Fruit fly (Drosophila melanogaster) whole organism, pupa: ENCODE measurements around the gene CG6974.
A peak's percentile ranks its signal among the peaks of the same experiment; 100 is the strongest.

Source experiments
- CG10348 ChIP-seq: fragments of 200-800 bp; sonication (Bioruptor generic); IDR thresholded peaks from 2 replicates; pipeline ENCODE4 v1.3.6; 2022; ENCODE audit warnings: missing biosample characterization, missing genetic modification characterization
- CG12605 ChIP-seq: fragments of 200-800 bp; sonication (Bioruptor generic); IDR thresholded peaks from 2 replicates; pipeline ENCODE4 v1.3.6; 2022; ENCODE audit warnings: missing biosample characterization, missing genetic modification characterization
- CG14655 ChIP-seq: fragments of 200-800 bp; sonication (Bioruptor generic); optimal IDR thresholded peaks from 3 replicates; lab custom pipeline; 2017; ENCODE audit warnings: mild to moderate bottlenecking, missing biosample characterization, missing genetic modification reagents, missing genetic modification characterization
- CG15710 ChIP-seq: fragments of 200-800 bp; sonication (Bioruptor generic); optimal IDR thresholded peaks from 2 replicates; lab custom pipeline; 2018; ENCODE audit warnings: missing biosample characterization, mild to moderate bottlenecking, missing genetic modification characterization, moderate library complexity
- CG17806 ChIP-seq: fragments of 200-800 bp; sonication (Bioruptor generic); optimal IDR thresholded peaks from 2 replicates; lab custom pipeline; 2018; ENCODE audit warnings: missing biosample characterization, mild to moderate bottlenecking, missing genetic modification characterization, moderate library complexity
- CG32121 ChIP-seq: fragments of 200-800 bp; sonication (Bioruptor generic); IDR thresholded peaks from 2 replicates; pipeline ENCODE4 v1.3.6; 2022; ENCODE audit warnings: missing biosample characterization, missing genetic modification characterization
- CG4496 ChIP-seq: fragments of 200-800 bp; sonication (Bioruptor generic); IDR thresholded peaks from 3 replicates; pipeline ENCODE4 v1.3.6; 2022; ENCODE audit warnings: missing biosample characterization, missing genetic modification characterization
- CG8159 ChIP-seq: fragments of 200-800 bp; sonication (Bioruptor generic); optimal IDR thresholded peaks from 3 replicates; lab custom pipeline; 2018; ENCODE audit warnings: missing biosample characterization, mild to moderate bottlenecking, missing genetic modification characterization, moderate library complexity
- CG8301 ChIP-seq: fragments of 200-800 bp; sonication (Bioruptor generic); optimal IDR thresholded peaks from 2 replicates; lab custom pipeline; 2018; ENCODE audit warnings: missing biosample characterization, mild to moderate bottlenecking, missing genetic modification characterization
- CG9948 ChIP-seq: fragments of 200-800 bp; sonication (Bioruptor generic); optimal IDR thresholded peaks from 2 replicates; lab custom pipeline; 2018; ENCODE audit warnings: missing biosample characterization, mild to moderate bottlenecking, missing genetic modification characterization, moderate library complexity
- D1 ChIP-seq: fragments of 200-800 bp; sonication (Bioruptor generic); optimal IDR thresholded peaks from 2 replicates; lab custom pipeline; 2018; ENCODE audit warnings: missing biosample characterization, mild to moderate bottlenecking, missing genetic modification characterization, moderate library complexity
- EcR ChIP-seq: fragments of 200-800 bp; sonication (Bioruptor generic); optimal IDR thresholded peaks from 3 replicates; lab custom pipeline; 2019; ENCODE audit warnings: missing biosample characterization, missing genetic modification characterization, mild to moderate bottlenecking, moderate library complexity, missing genetic modification reagents
- Ets98B ChIP-seq: fragments of 200-800 bp; sonication (Bioruptor generic); IDR thresholded peaks from 2 replicates; pipeline ENCODE4 v1.3.6; 2022; ENCODE audit warnings: missing biosample characterization, missing genetic modification characterization
- Pif1A ChIP-seq: fragments of 200-800 bp; sonication (Bioruptor generic); optimal IDR thresholded peaks from 3 replicates; lab custom pipeline; 2016; ENCODE audit warnings: missing biosample characterization, missing genetic modification characterization
- Pif1B ChIP-seq: fragments of 200-800 bp; sonication (Bioruptor generic); optimal IDR thresholded peaks from 3 replicates; lab custom pipeline; 2016; ENCODE audit warnings: missing biosample characterization, missing genetic modification characterization
- Snoo ChIP-seq: fragments of 200-800 bp; sonication (Bioruptor generic); optimal IDR thresholded peaks from 3 replicates; lab custom pipeline; 2017; ENCODE audit warnings: missing biosample characterization, mild to moderate bottlenecking, missing genetic modification characterization, inconsistent platforms
- fd96Ca ChIP-seq: fragments of 200-800 bp; sonication (Bioruptor generic); IDR thresholded peaks from 3 replicates; pipeline ENCODE4 v1.3.6; 2022; ENCODE audit warnings: missing biosample characterization, missing genetic modification characterization
- gl ChIP-seq: fragments of 200-800 bp; sonication (Bioruptor generic); optimal IDR thresholded peaks from 2 replicates; lab custom pipeline; 2018; ENCODE audit warnings: missing biosample characterization, mild to moderate bottlenecking, missing genetic modification characterization
- rn ChIP-seq: fragments of 200-800 bp; sonication (Bioruptor generic); IDR thresholded peaks from 2 replicates; pipeline ENCODE4 v1.3.6; 2022; ENCODE audit warnings: missing biosample characterization, missing genetic modification characterization

CG6974 gene

DNA sequence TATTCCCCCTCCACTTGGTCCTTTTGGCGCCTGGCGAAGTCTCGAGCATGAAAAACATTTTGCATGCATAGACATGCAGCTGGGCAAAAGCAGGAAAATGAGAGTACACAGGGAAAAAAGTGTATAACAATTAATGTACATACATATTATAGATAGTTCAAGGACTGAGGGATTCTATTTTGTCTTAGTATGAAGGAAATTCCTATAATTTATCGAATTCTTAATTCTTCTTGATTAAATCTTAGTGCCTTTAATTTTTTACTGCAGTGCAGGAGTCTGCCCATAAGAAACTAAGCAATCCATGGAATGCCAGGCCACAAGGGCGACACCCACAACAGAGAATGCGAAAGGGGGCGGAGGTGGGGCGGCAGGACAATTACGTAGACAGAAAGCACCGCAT lies 47.4 kb downstream of the CG6974 start:
- no peak for TF ChIP-seq CG9948 (tag; lab: Kevin White, UChicago)
- TF ChIP-seq Ets98B = peak; percentile 43; the same call in 1 of the 2 replicates
- TF ChIP-seq CG8301 (tag; lab: Kevin White, UChicago) = no peak
- TF ChIP-seq Pif1A = no peak
- TF ChIP-seq CG17806 (tag; lab: Kevin White, UChicago) = no peak
- TF ChIP-seq EcR (GFP tag; lab: Kevin White, UChicago) = no peak
- no peak for TF ChIP-seq Snoo (tag; lab: Kevin White, UChicago)
- TF ChIP-seq CG32121 (GFP tag; lab: Robert Waterston, UW) = no peak
- no peak for TF ChIP-seq Pif1B (GFP tag; lab: Kevin White, UChicago)
- TF ChIP-seq CG10348 (GFP tag; lab: Robert Waterston, UW) = no peak
- peak; percentile 46 for TF ChIP-seq CG8159 (tag; lab: Kevin White, UChicago)
- TF ChIP-seq gl (tag; lab: Kevin White, UChicago) = no peak
- TF ChIP-seq D1 (tag; lab: Kevin White, UChicago) = no peak
- no peak for TF ChIP-seq CG4496 (GFP tag; lab: Robert Waterston, UW)
- TF ChIP-seq fd96Ca (GFP tag; lab: Robert Waterston, UW) = 0 out of 3 replicates have a peak, but pooled peaks have one; percentile 17
- TF ChIP-seq CG14655 = peak; percentile 37
- TF ChIP-seq rn (GFP tag; lab: Robert Waterston, UW) = no peak
- peak; percentile 37 for TF ChIP-seq CG15710 (tag; lab: Kevin White, UChicago)
- no peak for TF ChIP-seq CG12605 (GFP tag; lab: Robert Waterston, UW)
